Fruit fly (Drosophila melanogaster): ENCODE data around the gene Cp7Fc.

DNA sequence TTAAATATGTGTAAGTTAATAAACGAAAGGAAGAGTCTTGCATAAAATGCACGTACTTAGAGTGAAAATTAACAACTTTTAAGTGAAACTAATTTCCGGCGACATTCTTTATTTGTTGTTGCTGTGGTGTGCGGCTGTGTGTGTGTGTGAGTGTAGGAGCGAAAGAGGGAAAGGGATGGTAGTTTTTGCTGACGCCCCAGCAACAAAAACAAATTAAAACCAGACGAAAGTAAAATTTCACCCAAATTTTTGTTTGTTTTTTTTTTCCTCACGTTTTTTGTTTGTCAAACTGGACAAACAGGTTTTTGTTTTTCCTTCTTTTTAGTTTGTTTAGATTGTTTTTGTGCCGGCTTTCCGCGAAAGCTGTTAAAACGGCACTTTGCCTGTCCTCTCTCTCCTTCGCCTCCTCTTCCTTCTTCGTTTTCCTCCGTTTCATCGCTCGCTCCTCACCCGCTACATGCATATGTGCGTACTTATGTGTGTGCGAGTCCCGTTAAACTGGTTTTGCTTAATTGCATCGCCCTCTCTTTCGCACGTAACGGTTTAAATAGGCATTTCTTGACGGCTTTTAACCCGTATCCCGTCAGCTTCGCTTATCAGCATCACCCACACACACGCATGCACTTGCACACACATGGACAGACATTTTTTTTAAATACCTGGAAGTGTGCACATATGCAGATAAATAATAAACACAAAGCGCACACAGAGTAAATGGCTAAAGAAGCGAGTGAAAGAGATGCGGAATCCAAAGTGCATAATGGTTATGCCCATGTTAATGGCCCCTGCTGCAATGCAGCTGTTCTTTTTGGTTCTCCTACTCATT lies 39.4 kb upstream of the Cp7Fc start, which contains the start of gene Miga:
- TF ChIP-seq seq (GFP tag; IDR thresholded peaks at IDR 0.05) (no peak), CG34376 (GFP tag; optimal IDR thresholded peaks at IDR 0.05) (no peak), crp (GFP tag; optimal IDR thresholded peaks at IDR 0.05) (no peak), Dll (GFP tag; IDR thresholded peaks at IDR 0.05; ENCODE audit: partially characterized antibody) (no peak), CG33557 (GFP tag; optimal IDR thresholded peaks at IDR 0.05) (no peak), Mes4 (GFP tag; optimal IDR thresholded peaks at IDR 0.05) (no peak), dpn (GFP tag; optimal IDR thresholded peaks at IDR 0.05) (no peak), Ets97D (GFP tag; optimal IDR thresholded peaks at IDR 0.05) (no peak), Camta (GFP tag; optimal IDR thresholded peaks at IDR 0.05) (no peak), psq (GFP tag; optimal IDR thresholded peaks at IDR 0.05) (peak; percentile 80), vnd (GFP tag; IDR thresholded peaks at IDR 0.05; ENCODE audit: partially characterized antibody) (no peak), Blimp-1 (GFP tag; optimal IDR thresholded peaks at IDR 0.05) (peak; percentile 91), wor (GFP tag; IDR thresholded peaks at IDR 0.05) (no peak), ash1 (GFP tag; optimal IDR thresholded peaks at IDR 0.05) (no peak)
